Worm (Caenorhabditis elegans) whole organism, late embryonic: Measurements from ENCODE around the gene M04D8.8.
"Not testable (repeated sequence)": the region's sequence is repeated elsewhere in the genome, so short reads cannot be mapped to it uniquely, and the experiment has no call there.

Experiments used
- C08G9.2 ChIP-seq: sonication (generic microtip); optimal IDR thresholded peaks from 2 replicates; lab custom pipeline; 2016; ENCODE audit warnings: mild to moderate bottlenecking, missing genetic modification characterization, moderate library complexity, missing compliant biosample characterization
- dmd-4 ChIP-seq: sonication (generic microtip); optimal IDR thresholded peaks from 2 replicates; lab custom pipeline; 2016; ENCODE audit warnings: borderline replicate concordance, missing genetic modification characterization, missing compliant biosample characterization
- hlh-15 ChIP-seq: sonication (generic microtip); optimal IDR thresholded peaks from 2 replicates; lab custom pipeline; 2016; ENCODE audit warnings: missing genetic modification characterization, missing compliant biosample characterization
- hlh-8 ChIP-seq: sonication (generic microtip); optimal IDR thresholded peaks from 2 replicates; lab custom pipeline; 2016; ENCODE audit warnings: missing genotype, missing genetic modification characterization, missing compliant biosample characterization
- nhr-11 ChIP-seq: fragments of 150-350 bp; optimal IDR thresholded peaks from 2 replicates; lab custom pipeline; 2014; ENCODE audit warnings: missing biosample characterization, missing genetic modification characterization
- pros-1 ChIP-seq: fragments of 150-350 bp; optimal IDR thresholded peaks from 2 replicates; lab custom pipeline; 2014; ENCODE audit warnings: missing biosample characterization, missing genetic modification reagents, missing genetic modification characterization
- rnt-1 ChIP-seq: sonication (generic microtip); optimal IDR thresholded peaks from 2 replicates; lab custom pipeline; 2016; ENCODE audit warnings: missing genetic modification characterization, missing compliant biosample characterization
- sdc-2 ChIP-seq: sonication (generic microtip); optimal IDR thresholded peaks from 2 replicates; lab custom pipeline; 2016; ENCODE audit warnings: missing genotype, missing genetic modification characterization, missing compliant biosample characterization
- tbx-7 ChIP-seq: sonication (generic microtip); optimal IDR thresholded peaks from 2 replicates; lab custom pipeline; 2016; ENCODE audit warnings: missing genotype, missing genetic modification characterization, missing compliant biosample characterization

DNA sequence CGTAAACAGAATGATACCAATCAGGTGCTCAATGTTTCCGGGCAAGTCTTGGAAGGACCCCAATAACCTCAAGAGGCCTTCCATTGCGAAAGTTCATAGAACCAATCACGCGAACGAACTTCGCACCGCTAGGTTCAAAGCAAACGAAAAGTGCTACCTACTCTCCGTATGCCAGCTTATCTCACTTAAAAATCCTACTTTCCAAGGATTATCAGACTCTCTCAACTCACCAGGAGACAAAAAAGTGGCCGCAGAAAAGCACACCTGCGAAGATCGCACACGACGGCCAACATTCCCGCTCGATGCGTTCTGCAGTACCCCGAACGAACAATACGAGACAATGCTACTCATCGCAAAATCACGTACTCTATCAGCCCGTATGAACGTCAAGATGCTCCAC, 19.3 kb downstream of the M04D8.8 start, which contains the start of gene T16G12.12:
- not testable (repeated sequence) for TF ChIP-seq nhr-11 (tag; lab: Kevin White, UChicago); sdc-2 (tag; lab: Kevin White, UChicago); pros-1 (tag; lab: Kevin White, UChicago); rnt-1 (tag; lab: Kevin White, UChicago); C08G9.2; tbx-7 (tag; lab: Kevin White, UChicago); dmd-4 (tag; lab: Kevin White, UChicago); hlh-15 (tag; lab: Kevin White, UChicago); hlh-8 (tag; lab: Kevin White, UChicago)
